Worm (Caenorhabditis elegans): ENCODE results near the gene C08A9.10.
A peak's percentile ranks its signal among the peaks of the same experiment; 100 is the strongest.

C08A9.10 gene

DNA sequence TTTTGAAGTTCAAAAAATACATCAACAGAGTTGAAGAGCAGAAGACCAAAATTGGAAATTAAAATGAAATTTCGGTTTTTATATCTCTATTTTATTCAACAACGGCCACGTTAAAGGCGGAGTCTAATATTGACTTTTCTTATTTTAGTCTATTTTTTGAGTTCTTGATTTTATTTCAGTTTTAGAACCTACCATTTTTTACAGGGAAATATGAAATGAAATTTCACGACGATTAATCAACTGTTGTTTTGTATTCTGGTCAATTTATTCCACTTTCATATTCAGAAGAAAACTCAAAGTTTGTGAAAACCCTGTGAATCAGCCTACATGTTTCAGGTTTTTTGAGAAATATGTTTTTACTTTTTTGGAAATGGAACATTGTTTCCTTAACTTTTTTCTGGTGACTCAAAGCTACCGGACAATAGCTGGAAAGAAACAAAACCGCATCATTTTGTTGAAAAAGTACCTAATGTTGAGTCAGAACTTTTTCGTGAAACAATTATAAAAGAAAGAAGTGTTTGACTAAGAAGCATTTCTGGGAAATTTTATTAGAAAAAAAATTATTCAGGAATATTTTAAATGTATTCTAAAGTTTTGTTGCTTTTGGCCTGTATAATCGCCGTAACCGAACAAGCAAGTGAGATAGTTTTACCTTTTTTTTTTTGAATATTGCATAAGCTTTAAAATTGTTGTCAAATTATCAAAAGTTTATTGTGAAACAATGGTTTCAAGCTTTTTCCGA is at the start of gene C08A9.10, which contains the start of gene irld-23:
TSS of gene C08A9.10 (plus strand) at position 545 of the 742 bp plus-strand sequence.
TSS of gene irld-23 (minus strand) at position 51 of the 742 bp plus-strand sequence.
- TF ChIP-seq dmd-6 (GFP tag; IDR thresholded peaks at IDR 0.05) (no peak), lin-15B (tag; optimal IDR thresholded peaks at IDR 0.05) (no peak), attf-4 (tag; optimal IDR thresholded peaks at IDR 0.05) (no peak), D1046.2 (GFP tag; IDR thresholded peaks at IDR 0.05) (no peak), aha-1 (tag) (peak; percentile 95), ceh-32 (tag; optimal IDR thresholded peaks at IDR 0.05; ENCODE audit: poor library complexity) (no peak)

DNA sequence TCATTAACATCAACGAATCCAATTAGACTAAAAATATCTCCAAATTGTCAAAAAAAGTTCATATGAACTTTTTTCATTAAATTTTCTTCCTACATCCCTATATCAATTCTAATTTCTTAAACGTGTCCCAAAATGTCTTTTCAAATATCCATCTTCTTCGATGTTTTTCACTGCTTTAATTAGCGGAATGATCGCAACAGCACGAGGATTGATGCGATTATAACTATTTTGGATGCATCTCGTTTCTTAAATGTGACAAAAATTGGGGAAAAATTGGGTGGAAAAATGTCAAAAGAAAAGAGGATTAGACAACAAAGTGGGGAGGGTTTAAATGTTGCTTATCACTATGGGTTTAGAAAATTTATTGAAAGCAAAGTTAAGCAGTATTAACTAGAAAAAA is 46.8 kb upstream of the C08A9.10 start:
- TF ChIP-seq aha-1 (tag): no peak
- peak; percentile 2 for TF ChIP-seq hlh-30 (tag; optimal IDR thresholded peaks at IDR 0.05; ENCODE audit: insufficient read depth)

DNA sequence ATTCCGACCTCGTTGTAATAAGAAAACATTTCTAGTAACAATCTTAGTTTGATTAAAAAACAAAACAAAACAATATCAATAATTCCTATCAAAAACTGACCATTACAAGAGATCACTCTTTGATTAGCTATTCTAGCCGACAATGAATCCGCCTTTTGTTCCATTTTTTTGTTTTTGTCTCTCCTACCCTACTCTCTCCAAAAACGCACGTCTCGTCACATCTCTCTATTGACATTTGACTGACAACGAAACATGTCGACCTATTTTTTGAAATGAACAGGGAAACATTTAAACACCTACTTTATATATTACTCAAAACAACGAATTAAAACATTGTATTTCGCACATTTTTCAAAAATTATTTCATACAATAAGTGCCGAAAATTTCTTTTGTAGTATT is 46.2 kb upstream of the C08A9.10 start:
- no peak for TF ChIP-seq tag-97 (GFP tag; IDR thresholded peaks at IDR 0.05)
- no peak for TF ChIP-seq mdl-1 (tag; optimal IDR thresholded peaks at IDR 0.05)
- peak; percentile 3 for TF ChIP-seq nhr-28 (tag; optimal IDR thresholded peaks at IDR 0.05)
- peak in 1 of 2 experiments; percentile 65 for TF ChIP-seq unc-62 (GFP tag; optimal IDR thresholded peaks at IDR 0.05 in 1 of 2)
- TF ChIP-seq unc-62 (tag; optimal IDR thresholded peaks at IDR 0.05): no peak

DNA sequence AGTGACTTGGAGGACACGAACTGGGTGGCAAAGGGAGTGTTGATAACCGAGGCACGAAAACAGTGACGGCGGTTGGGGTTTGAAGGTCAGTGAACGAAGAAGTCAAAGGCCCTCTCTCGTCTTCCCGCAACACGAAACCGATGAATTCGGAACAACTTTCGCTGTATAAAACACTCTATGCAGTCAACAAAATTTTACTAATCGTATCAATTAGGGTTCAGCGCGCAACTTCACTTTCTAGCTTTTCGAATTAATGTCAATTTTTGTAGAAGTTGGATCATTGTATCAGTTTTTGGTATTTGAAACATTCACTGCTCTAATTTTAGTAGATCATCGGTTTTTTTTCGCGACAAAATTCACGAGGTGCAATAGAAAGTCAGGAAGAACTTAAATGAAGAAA is 42.4 kb upstream of the C08A9.10 start:
- TF ChIP-seq nhr-48 (tag; optimal IDR thresholded peaks at IDR 0.05) (no peak), vab-7 (GFP tag; IDR thresholded peaks at IDR 0.05) (no peak), arid-1 (GFP tag; conservative IDR thresholded peaks at IDR 0.05) (no peak), hif-1 (tag; optimal IDR thresholded peaks at IDR 0.05) (no peak), set-16 (GFP tag; IDR thresholded peaks at IDR 0.05) (no peak), skn-1 (tag; optimal IDR thresholded peaks at IDR 0.05) (no peak), php-3 (GFP tag; IDR thresholded peaks at IDR 0.05) (no peak), saeg-2 (GFP tag; IDR thresholded peaks at IDR 0.05) (no peak), mdl-1 (tag; optimal IDR thresholded peaks at IDR 0.05) (no peak), nhr-6 (tag; optimal IDR thresholded peaks at IDR 0.05) (no peak), nhr-10 (tag; optimal IDR thresholded peaks at IDR 0.05) (no peak), T26A8.4 (GFP tag; IDR thresholded peaks at IDR 0.05) (no peak), ztf-7 (tag; optimal IDR thresholded peaks at IDR 0.05) (no peak), hlh-11 (tag; optimal IDR thresholded peaks at IDR 0.05) (no peak), jun-1 (tag; optimal IDR thresholded peaks at IDR 0.05) (no peak), daf-12 (tag; optimal IDR thresholded peaks at IDR 0.05) (no peak), nhr-76 (tag; optimal IDR thresholded peaks at IDR 0.05) (no peak)

DNA sequence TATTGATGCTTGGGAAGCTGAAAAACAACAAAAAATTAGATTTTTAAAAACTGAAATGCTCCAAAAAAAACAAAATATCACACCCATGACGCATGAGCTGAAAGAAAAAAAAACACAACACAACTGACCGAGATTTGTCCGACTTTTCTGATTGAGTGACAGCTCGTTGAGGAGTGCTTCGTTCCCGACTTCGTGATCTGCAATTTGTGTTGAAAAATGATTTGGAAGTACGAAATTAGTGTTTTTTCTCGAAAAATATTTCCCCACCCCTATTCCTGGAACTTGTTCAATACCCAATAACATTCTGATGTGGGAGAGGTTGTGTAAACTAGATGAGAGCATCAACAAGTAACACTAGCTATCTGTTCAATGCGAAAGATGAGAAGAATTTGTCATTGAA is 39.4 kb upstream of the C08A9.10 start:
- TF ChIP-seq gei-8 (GFP tag; optimal IDR thresholded peaks at IDR 0.05) (no peak), lin-15B (tag; optimal IDR thresholded peaks at IDR 0.05) (no peak), daf-19 (GFP tag; conservative IDR thresholded peaks at IDR 0.05) (no peak), unc-62 (GFP tag; optimal IDR thresholded peaks at IDR 0.05 in 1 of 2) (peak in 1 of 2 experiments; percentile 97), unc-62 (tag; optimal IDR thresholded peaks at IDR 0.05) (no peak), daf-16 (GFP tag; optimal IDR thresholded peaks at IDR 0.05) (peak in 1 of 2 experiments; percentile 53), daf-16 (tag; optimal IDR thresholded peaks at IDR 0.05) (no peak), nhr-6 (tag; optimal IDR thresholded peaks at IDR 0.05) (no peak), F44E2.7 (GFP tag; IDR thresholded peaks at IDR 0.05) (no peak), ztf-7 (tag; optimal IDR thresholded peaks at IDR 0.05) (no peak)

Data from whole organism, L4 larva.